Fruit fly (Drosophila melanogaster) S2 (cell line): ENCODE measurements around the gene CG43064.

Source experiments
- CG8478 ChIP-seq: fragments of >200 bp; optimal IDR thresholded peaks from 2 replicates; lab custom pipeline; 2018
- CTCF ChIP-seq, 2 experiments: fragments of >200 bp; optimal IDR thresholded peaks; 2 replicates each; lab custom pipeline; 2018

dm6 chr3L:11814655-11815054 is 21.9 kb downstream of the CG43064 start, which contains the start of gene Cubn2:
- TF ChIP-seq CTCF (optimal IDR thresholded peaks at IDR 0.05; lab: Kevin White, UChicago) (no peak), CG8478 (no peak)
